Fruit fly (Drosophila melanogaster): ENCODE data around the gene Idgf3.

- no peak for TF ChIP-seq psq (optimal IDR thresholded peaks at IDR 0.05)
- no peak for TF ChIP-seq h (optimal IDR thresholded peaks at IDR 0.05)
- no peak for TF ChIP-seq Sin3A (optimal IDR thresholded peaks at IDR 0.05)
- TF ChIP-seq Myc (optimal IDR thresholded peaks at IDR 0.05) = no peak
Measured at dm6 chr2L:16407305-16407704, 43.4 kb upstream of the Idgf3 start.
